Fruit fly (Drosophila melanogaster) Kc167 (cell line): Measurements from ENCODE around the gene CG32625.

Source experiments
- Myc ChIP-seq: fragments of >200 bp; optimal IDR thresholded peaks from 2 replicates; lab custom pipeline; 2017; ENCODE audit warnings: missing external identifiers
- Sin3A ChIP-seq: fragments of >200 bp; optimal IDR thresholded peaks from 2 replicates; lab custom pipeline; 2018; ENCODE audit warnings: missing external identifiers
- h ChIP-seq: fragments of >200 bp; optimal IDR thresholded peaks from 3 replicates; lab custom pipeline; 2018; ENCODE audit warnings: missing external identifiers
- insv ChIP-seq: fragments of >200 bp; optimal IDR thresholded peaks from 3 replicates; lab custom pipeline; 2018; ENCODE audit warnings: missing external identifiers
- psq ChIP-seq: fragments of >200 bp; optimal IDR thresholded peaks from 2 replicates; lab custom pipeline; 2017; ENCODE audit warnings: missing external identifiers
- ttk ChIP-seq: sonication (Bioruptor generic); optimal IDR thresholded peaks from 2 replicates; lab custom pipeline; 2017; ENCODE audit warnings: missing external identifiers

CG32625 gene

DNA sequence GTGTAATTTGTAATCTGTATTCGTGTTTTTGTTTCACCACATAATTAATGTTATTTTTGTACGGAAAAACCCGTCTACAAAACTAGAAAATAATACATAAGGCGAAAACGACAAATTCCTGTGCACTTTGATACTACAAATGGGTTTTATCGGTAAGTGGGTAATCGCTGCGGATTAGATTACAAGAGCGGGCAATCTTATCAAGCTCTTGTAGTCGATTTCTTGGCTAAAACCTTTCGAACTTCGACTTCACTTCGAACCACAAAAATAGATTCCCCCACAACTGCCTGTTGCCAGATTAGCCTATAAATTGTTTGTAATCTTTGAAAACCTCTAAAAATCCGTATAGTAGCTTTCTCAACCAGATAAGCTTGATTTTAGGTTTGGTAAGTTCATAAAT lies 15.6 kb downstream of the CG32625 start:
- TF ChIP-seq insv (lab: Kevin White, UChicago) (no peak), Sin3A (no peak), psq (lab: Kevin White, UChicago) (no peak), ttk (lab: Kevin White, UChicago) (no peak), Myc (lab: Kevin White, UChicago) (no peak), h (lab: Kevin White, UChicago) (no peak)

- TF ChIP-seq Sin3A (no peak), ttk (lab: Kevin White, UChicago) (no peak), insv (lab: Kevin White, UChicago) (no peak), psq (lab: Kevin White, UChicago) (no peak), Myc (lab: Kevin White, UChicago) (no peak), h (lab: Kevin White, UChicago) (no peak)
These were observed 16.6 kb downstream of the CG32625 start for dm6 chrX:13740062-13740461.

DNA sequence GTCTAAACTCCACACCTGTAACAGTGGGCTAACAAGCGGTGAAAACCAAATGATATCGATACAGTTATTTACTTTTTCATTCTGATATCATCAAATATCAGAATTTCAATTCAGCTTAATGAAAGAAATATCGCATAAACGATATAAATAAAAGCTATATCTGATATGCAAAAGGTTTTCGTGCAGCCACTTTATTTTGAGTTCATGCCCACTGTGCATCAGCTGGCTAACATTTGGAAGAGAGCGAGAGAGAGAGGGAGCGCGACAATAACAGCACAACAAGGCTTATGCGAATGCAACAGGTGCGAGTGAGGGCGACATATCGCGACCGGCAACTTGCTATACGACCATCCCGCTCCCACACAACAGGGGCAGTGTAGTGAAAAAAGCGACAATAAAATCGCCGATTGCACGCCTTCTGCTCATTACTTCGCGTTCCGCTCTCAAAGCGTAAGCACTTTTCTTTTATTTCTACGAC lies 17.2 kb downstream of the CG32625 start, which contains the start of gene CG11151:
TSS of gene CG11151 (plus strand) at position 334 of the 478 bp plus-strand sequence.
- TF ChIP-seq h (lab: Kevin White, UChicago) = no peak
- no peak for TF ChIP-seq ttk (lab: Kevin White, UChicago)
- no peak for TF ChIP-seq Sin3A
- TF ChIP-seq insv (lab: Kevin White, UChicago) = peak; percentile 34
- no peak for TF ChIP-seq Myc (lab: Kevin White, UChicago)
- TF ChIP-seq psq (lab: Kevin White, UChicago) = no peak

DNA sequence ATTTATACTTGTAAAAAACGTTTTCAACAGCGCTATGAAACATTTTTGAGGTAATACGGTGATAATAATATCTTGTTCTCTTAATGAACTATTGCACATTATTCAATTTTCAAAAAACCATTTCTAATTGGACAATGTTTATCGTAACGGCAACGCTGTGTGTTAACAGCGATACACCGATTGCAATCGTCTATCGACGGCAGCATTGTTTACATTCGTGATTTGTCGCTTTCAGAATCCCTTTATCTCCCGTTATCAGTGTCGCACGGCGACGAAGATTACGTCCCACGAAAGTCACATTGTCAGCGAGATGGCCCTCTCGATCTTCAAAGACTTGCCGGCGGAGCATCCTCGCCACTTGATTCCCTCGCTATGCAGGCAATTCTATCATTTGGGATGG lies 18.7 kb downstream of the CG32625 start, which contains the start of gene CG11134:
TSS of gene CG11134 (plus strand) at position 4 of the 400 bp plus-strand sequence.
- TF ChIP-seq ttk (lab: Kevin White, UChicago) (no peak), h (lab: Kevin White, UChicago) (no peak), Sin3A (no peak), psq (lab: Kevin White, UChicago) (no peak), insv (lab: Kevin White, UChicago) (no peak)

DNA sequence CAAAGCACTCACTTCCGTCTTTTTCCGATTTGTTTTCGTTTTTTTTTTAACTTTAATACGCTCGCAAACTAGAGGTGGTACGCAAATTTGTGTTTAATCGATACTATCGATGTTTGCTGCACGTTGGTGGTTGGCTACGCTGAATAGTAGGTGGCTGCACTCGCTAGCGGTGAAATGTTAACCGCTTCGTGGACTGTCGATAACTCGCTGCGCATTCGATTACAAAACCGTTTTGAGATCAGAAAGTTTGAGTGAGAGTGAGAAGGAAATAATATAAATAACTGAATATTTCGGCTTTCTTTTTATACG lies 20.5 kb downstream of the CG32625 start, which contains the start of gene g:
TSS of gene g (minus strand) at position 105 of the 309 bp plus-strand sequence.
- TF ChIP-seq psq (lab: Kevin White, UChicago) (no peak), h (lab: Kevin White, UChicago) (no peak), Sin3A (no peak)

DNA sequence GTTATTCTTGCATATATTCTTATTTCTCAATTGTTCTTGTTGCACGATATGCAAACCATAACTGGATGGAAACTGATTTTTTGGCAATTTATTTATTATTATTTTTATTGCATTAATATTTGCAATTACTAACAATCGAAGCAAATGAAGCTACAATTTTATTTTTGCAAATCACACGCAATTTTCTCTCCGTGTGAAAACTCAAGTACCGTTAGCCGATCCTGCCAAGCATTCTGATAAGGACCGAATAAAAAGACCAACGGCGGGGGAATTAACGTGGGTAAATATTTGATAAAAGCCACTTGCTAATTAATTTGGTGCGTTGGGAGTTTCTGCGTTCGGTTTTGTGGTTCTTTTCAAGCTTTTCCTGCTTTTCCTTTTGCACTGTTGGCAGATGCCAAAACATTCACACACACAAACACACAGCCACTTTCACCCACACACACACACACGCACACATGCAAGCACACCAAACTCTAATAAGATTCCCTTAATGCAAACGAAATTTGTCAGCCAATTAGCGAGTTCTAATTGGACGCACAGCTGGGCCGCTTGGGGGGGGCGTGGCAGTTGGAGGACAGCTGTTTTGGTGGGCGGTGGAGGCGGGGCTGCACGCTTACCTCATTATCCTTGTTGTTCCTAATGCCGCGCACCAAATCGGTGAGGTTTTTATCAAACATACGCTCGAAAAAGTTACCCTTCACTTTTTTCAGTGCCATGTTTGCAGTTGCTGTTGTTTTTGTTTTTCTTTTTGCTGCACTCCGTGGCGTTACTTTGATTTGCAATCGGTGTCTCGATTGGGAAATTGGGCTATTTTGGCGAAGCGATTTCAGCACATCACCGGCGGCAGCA lies 21.1 kb downstream of the CG32625 start:
- TF ChIP-seq Myc (lab: Kevin White, UChicago) (no peak), h (lab: Kevin White, UChicago) (no peak), ttk (lab: Kevin White, UChicago) (no peak), insv (lab: Kevin White, UChicago) (no peak), psq (lab: Kevin White, UChicago) (no peak), Sin3A (no peak)

- TF ChIP-seq ttk (lab: Kevin White, UChicago) = no peak
- no peak for TF ChIP-seq Myc (lab: Kevin White, UChicago)
- TF ChIP-seq h (lab: Kevin White, UChicago) = no peak
- TF ChIP-seq psq (lab: Kevin White, UChicago) = no peak
- TF ChIP-seq Sin3A = no peak
- TF ChIP-seq insv (lab: Kevin White, UChicago) = no peak
These were observed 21.8 kb downstream of the CG32625 start for dm6 chrX:13734866-13735265.

- TF ChIP-seq Sin3A (no peak), psq (lab: Kevin White, UChicago) (no peak), ttk (lab: Kevin White, UChicago) (no peak), Myc (lab: Kevin White, UChicago) (no peak), h (lab: Kevin White, UChicago) (no peak)
These were observed 34.7 kb downstream of the CG32625 start, which contains the start of the genes Mrgn1 and mus101 for dm6 chrX:13721934-13722333. TSS of gene Mrgn1 (minus strand) at chrX:13721977. TSS of gene mus101 (plus strand) at chrX:13722246.

- TF ChIP-seq h (lab: Kevin White, UChicago) (no peak), Sin3A (no peak), insv (lab: Kevin White, UChicago) (no peak), psq (lab: Kevin White, UChicago) (no peak), ttk (lab: Kevin White, UChicago) (no peak), Myc (lab: Kevin White, UChicago) (no peak)
These were observed 38.6 kb downstream of the CG32625 start, which contains the start of gene Nadsyn for dm6 chrX:13717982-13718402. TSS of gene Nadsyn (minus strand) at chrX:13718285.
